Worm (Caenorhabditis elegans) whole organism, young adult: ENCODE results near the gene srxa-10.

ENCODE experiments used
- F10E7.11 ChIP-seq: sonication (generic microtip); optimal IDR thresholded peaks from 2 replicates; lab custom pipeline; 2017; ENCODE audit warnings: mild to moderate bottlenecking, missing genetic modification characterization, moderate library complexity, missing compliant biosample characterization
- F22D6.2 ChIP-seq: sonication (generic microtip); optimal IDR thresholded peaks from 2 replicates; lab custom pipeline; 2016; ENCODE audit warnings: mild to moderate bottlenecking, missing genetic modification characterization, missing compliant biosample characterization
- F37B4.10 ChIP-seq: fragments of 200-800 bp; sonication (Bioruptor generic); IDR thresholded peaks from 2 replicates; pipeline ENCODE4 v1.3.6; 2022; ENCODE audit warnings: missing genetic modification characterization, missing compliant biosample characterization
- F49E8.2 ChIP-seq: sonication (generic microtip); optimal IDR thresholded peaks from 3 replicates; lab custom pipeline; 2017; ENCODE audit warnings: missing genetic modification characterization, mild to moderate bottlenecking, missing compliant biosample characterization, antibody characterized with exemption, moderate library complexity; ENCODE audit not compliant: insufficient read depth
- F52B5.7 ChIP-seq: sonication (generic microtip); optimal IDR thresholded peaks from 2 replicates; lab custom pipeline; 2016; ENCODE audit warnings: mild to moderate bottlenecking, missing genetic modification characterization, missing compliant biosample characterization
- T07F8.4 ChIP-seq: sonication (generic microtip); optimal IDR thresholded peaks from 2 replicates; lab custom pipeline; 2016; ENCODE audit warnings: mild to moderate bottlenecking, missing genetic modification characterization, moderate library complexity, missing compliant biosample characterization
- Y67H2A.10 ChIP-seq: fragments of 200-800 bp; sonication (Bioruptor generic); conservative IDR thresholded peaks from 2 replicates; pipeline ENCODE4 v1.3.6; 2022; ENCODE audit warnings: missing genetic modification reagents, missing genetic modification characterization, missing compliant biosample characterization
- akir-1 ChIP-seq: fragments of 200-800 bp; sonication (Bioruptor generic); optimal IDR thresholded peaks from 2 replicates; lab custom pipeline; 2018; ENCODE audit warnings: mild to moderate bottlenecking, missing genetic modification characterization, moderate library complexity, missing compliant biosample characterization
- aptf-3 ChIP-seq: fragments of 200-800 bp; sonication (Bioruptor generic); IDR thresholded peaks from 2 replicates; pipeline ENCODE4 v1.3.6; 2022; ENCODE audit warnings: missing genetic modification characterization, missing compliant biosample characterization
- atf-7 ChIP-seq: sonication (generic microtip); optimal IDR thresholded peaks from 2 replicates; lab custom pipeline; 2017; ENCODE audit warnings: mild to moderate bottlenecking, missing genetic modification characterization, missing compliant biosample characterization
- attf-5 ChIP-seq: fragments of 200-800 bp; sonication (Bioruptor generic); optimal IDR thresholded peaks from 2 replicates; lab custom pipeline; 2018; ENCODE audit warnings: mild to moderate bottlenecking, missing genetic modification characterization, missing compliant biosample characterization
- bed-2 ChIP-seq: fragments of 200-800 bp; sonication (Bioruptor generic); IDR thresholded peaks from 2 replicates; pipeline ENCODE4 v1.3.6; 2022; ENCODE audit warnings: missing genetic modification reagents, missing genetic modification characterization, missing compliant biosample characterization
- cebp-1 ChIP-seq, 2 experiments: fragments of 200-800 bp in 1 of 2; sonication (Bioruptor generic) in 1 of 2; sonication (generic microtip) in 1 of 2; IDR thresholded peaks in 1 of 2; optimal IDR thresholded peaks in 1 of 2; 2 replicates each; pipeline versions ENCODE4 v1.3.6 to Lab custom; 2017 to 2022; ENCODE audit warnings: missing compliant biosample characterization in 2 of 2, missing genetic modification characterization in 2 of 2, mild to moderate bottlenecking in 1 of 2, missing genetic modification reagents in 1 of 2, moderate library complexity in 1 of 2
- cebp-2 ChIP-seq: fragments of 200-800 bp; sonication (Bioruptor generic); IDR thresholded peaks from 2 replicates; pipeline ENCODE4 v1.3.6; 2022; ENCODE audit warnings: missing genetic modification characterization, missing compliant biosample characterization
- ceh-58 ChIP-seq: fragments of 200-800 bp; sonication (Bioruptor generic); IDR thresholded peaks from 2 replicates; pipeline ENCODE4 v1.3.6; 2022; ENCODE audit warnings: missing genetic modification characterization, missing compliant biosample characterization
- ceh-91 ChIP-seq: fragments of 200-800 bp; sonication (Bioruptor generic); IDR thresholded peaks from 2 replicates; pipeline ENCODE4 v1.3.6; 2022; ENCODE audit warnings: missing genetic modification reagents, missing genetic modification characterization, missing compliant biosample characterization
- chd-7 ChIP-seq: sonication (generic microtip); optimal IDR thresholded peaks from 2 replicates; lab custom pipeline; 2016; ENCODE audit warnings: mild to moderate bottlenecking, missing genetic modification characterization, moderate library complexity, missing compliant biosample characterization
- dpl-1 ChIP-seq: fragments of 150-350 bp; optimal IDR thresholded peaks from 2 replicates; lab custom pipeline; 2014; ENCODE audit warnings: missing biosample characterization, missing genetic modification reagents, missing genetic modification characterization
- egl-18 ChIP-seq: fragments of 200-800 bp; sonication (Bioruptor generic); IDR thresholded peaks from 2 replicates; pipeline ENCODE4 v1.3.6; 2022; ENCODE audit warnings: missing genetic modification reagents, missing genetic modification characterization, missing compliant biosample characterization
- fkh-3 ChIP-seq: sonication (generic microtip); optimal IDR thresholded peaks from 2 replicates; lab custom pipeline; 2016; ENCODE audit warnings: mild to moderate bottlenecking, missing genetic modification characterization, missing compliant biosample characterization
- gei-17 ChIP-seq: fragments of 200-800 bp; sonication (Bioruptor generic); optimal IDR thresholded peaks from 2 replicates; lab custom pipeline; 2018; ENCODE audit warnings: mild to moderate bottlenecking, missing genetic modification characterization, missing compliant biosample characterization
- hlh-12 ChIP-seq: sonication (generic microtip); optimal IDR thresholded peaks from 2 replicates; lab custom pipeline; 2016; ENCODE audit warnings: missing genetic modification characterization, missing compliant biosample characterization
- hlh-26 ChIP-seq: fragments of 200-800 bp; sonication (Bioruptor generic); conservative IDR thresholded peaks from 2 replicates; pipeline ENCODE4 v1.3.6; 2022; ENCODE audit warnings: missing genetic modification reagents, missing genetic modification characterization, missing compliant biosample characterization
- lag-1 ChIP-seq: fragments of 200-800 bp; sonication (Bioruptor generic); IDR thresholded peaks from 2 replicates; pipeline ENCODE4 v1.3.6; 2022; ENCODE audit warnings: missing genetic modification reagents, missing genetic modification characterization, missing compliant biosample characterization
- lin-40 ChIP-seq: sonication (generic microtip); optimal IDR thresholded peaks from 2 replicates; lab custom pipeline; 2016; ENCODE audit warnings: missing genetic modification characterization, mild to moderate bottlenecking, missing compliant biosample characterization, missing genotype, missing genetic modification reagents
- lsl-1 ChIP-seq: fragments of 200-800 bp; sonication (Bioruptor generic); optimal IDR thresholded peaks from 2 replicates; lab custom pipeline; 2018; ENCODE audit warnings: mild to moderate bottlenecking, missing genetic modification characterization, moderate library complexity, missing compliant biosample characterization
- lsy-27 ChIP-seq: sonication (generic microtip); optimal IDR thresholded peaks from 2 replicates; lab custom pipeline; 2017; ENCODE audit warnings: missing genetic modification characterization, mild to moderate bottlenecking, missing compliant biosample characterization, antibody characterized with exemption, missing genotype, borderline replicate concordance; ENCODE audit not compliant: insufficient read depth
- madf-3 ChIP-seq: fragments of 200-800 bp; sonication (Bioruptor generic); IDR thresholded peaks from 2 replicates; pipeline ENCODE4 v1.3.6; 2022; ENCODE audit warnings: missing genetic modification reagents, missing genetic modification characterization, missing compliant biosample characterization
- madf-6 ChIP-seq: fragments of 200-800 bp; sonication (Bioruptor generic); IDR thresholded peaks from 2 replicates; pipeline ENCODE4 v1.3.6; 2022; ENCODE audit warnings: missing genetic modification reagents, missing genetic modification characterization, missing compliant biosample characterization
- madf-8 ChIP-seq: fragments of 200-800 bp; sonication (Bioruptor generic); conservative IDR thresholded peaks from 2 replicates; pipeline ENCODE4 v1.3.6; 2022; ENCODE audit warnings: missing genetic modification reagents, missing genetic modification characterization, missing compliant biosample characterization
- mxl-1 ChIP-seq: sonication (generic microtip); optimal IDR thresholded peaks from 2 replicates; lab custom pipeline; 2016; ENCODE audit warnings: missing genetic modification characterization, missing compliant biosample characterization
- nhr-179 ChIP-seq: sonication (generic microtip); optimal IDR thresholded peaks from 2 replicates; lab custom pipeline; 2016; ENCODE audit warnings: mild to moderate bottlenecking, missing genetic modification characterization, missing compliant biosample characterization
- nhr-27 ChIP-seq: fragments of 200-800 bp; sonication (Bioruptor generic); optimal IDR thresholded peaks from 2 replicates; lab custom pipeline; 2018; ENCODE audit warnings: mild to moderate bottlenecking, missing genetic modification characterization, moderate library complexity, missing compliant biosample characterization
- nhr-90 ChIP-seq: sonication (generic microtip); optimal IDR thresholded peaks from 2 replicates; lab custom pipeline; 2016; ENCODE audit warnings: missing genotype, mild to moderate bottlenecking, missing genetic modification characterization, missing compliant biosample characterization
- rec-8 ChIP-seq, 2 experiments: sonication (generic microtip); optimal IDR thresholded peaks; 2 replicates each; lab custom pipeline; 2016; ENCODE audit warnings: mild to moderate bottlenecking in 2 of 2, missing genetic modification characterization in 2 of 2, missing genetic modification reagents in 2 of 2, missing genotype in 2 of 2, missing biosample characterization in 1 of 2, missing compliant biosample characterization in 1 of 2, moderate library complexity in 1 of 2
- sdz-38 ChIP-seq: sonication (generic microtip); optimal IDR thresholded peaks from 2 replicates; lab custom pipeline; 2016; ENCODE audit warnings: missing genotype, missing genetic modification characterization, missing compliant biosample characterization
- sea-2 ChIP-seq: fragments of 200-800 bp; sonication (Bioruptor generic); IDR thresholded peaks from 2 replicates; pipeline ENCODE4 v1.3.6; 2022; ENCODE audit warnings: missing genetic modification characterization, missing compliant biosample characterization
- snpc-4 ChIP-seq, 5 experiments: fragments of 150-350 bp in 1 of 5; sonication (generic microtip) in 4 of 5; optimal IDR thresholded peaks; 2 replicates each; lab custom pipeline; 2014 to 2018; ENCODE audit warnings: missing genetic modification characterization in 5 of 5, missing biosample characterization in 3 of 5, antibody characterized with exemption in 2 of 5, mild to moderate bottlenecking in 2 of 5, missing compliant biosample characterization in 2 of 5, missing genotype in 2 of 5, moderate library complexity in 2 of 5, missing genetic modification reagents in 1 of 5
- unc-130 ChIP-seq: sonication (generic microtip); optimal IDR thresholded peaks from 2 replicates; lab custom pipeline; 2016; ENCODE audit warnings: missing genetic modification reagents, missing genetic modification characterization, missing compliant biosample characterization
- ztf-18 ChIP-seq: sonication (generic microtip); optimal IDR thresholded peaks from 2 replicates; lab custom pipeline; 2016; ENCODE audit warnings: missing genotype, mild to moderate bottlenecking, missing genetic modification characterization, missing compliant biosample characterization
- ztf-22 ChIP-seq: fragments of 200-800 bp; sonication (Bioruptor generic); optimal IDR thresholded peaks from 2 replicates; lab custom pipeline; 2018; ENCODE audit warnings: mild to moderate bottlenecking, missing genetic modification characterization, moderate library complexity, missing compliant biosample characterization
- ztf-26 ChIP-seq: sonication (generic microtip); optimal IDR thresholded peaks from 2 replicates; lab custom pipeline; 2017; ENCODE audit warnings: missing genetic modification characterization, missing compliant biosample characterization
- ztf-28 ChIP-seq: fragments of 200-800 bp; sonication (Bioruptor generic); IDR thresholded peaks from 2 replicates; pipeline ENCODE4 v1.3.6; 2022; ENCODE audit warnings: missing genetic modification reagents, missing genetic modification characterization, missing compliant biosample characterization
- ztf-3 ChIP-seq: fragments of 200-800 bp; sonication (Bioruptor generic); optimal IDR thresholded peaks from 2 replicates; lab custom pipeline; 2018; ENCODE audit warnings: mild to moderate bottlenecking, missing genetic modification characterization, missing compliant biosample characterization

The srxa-10 gene

ce11 chrIII:9783133-9783590, 13.2 kb downstream of the srxa-10 start (continued):
- no peak for TF ChIP-seq ztf-18 (tag; lab: Kevin White, UChicago)
- TF ChIP-seq gei-17 (GFP tag; lab: Kevin White, UChicago): peak; percentile 3
- no peak for TF ChIP-seq bed-2
- peak; percentile 42 for TF ChIP-seq madf-6
- peak; percentile 21 for TF ChIP-seq attf-5 (GFP tag; lab: Kevin White, UChicago)
- no peak for TF ChIP-seq chd-7
- no peak for TF ChIP-seq cebp-1 (GFP tag; IDR thresholded peaks at IDR 0.05; lab: Robert Waterston, UW)
- TF ChIP-seq cebp-1 (tag; optimal IDR thresholded peaks at IDR 0.05; lab: Kevin White, UChicago): peak; percentile 29
- no peak for TF ChIP-seq hlh-12 (tag; lab: Kevin White, UChicago)
- TF ChIP-seq ztf-26 (tag; lab: Kevin White, UChicago): no peak
- TF ChIP-seq ceh-58 (GFP tag; lab: Robert Waterston, UW): 0 out of 2 replicates have a peak, but pooled peaks have one; percentile 60
- TF ChIP-seq snpc-4 (GFP tag; optimal IDR thresholded peaks at IDR 0.05; lab: Kevin White, UChicago): no peak
- TF ChIP-seq snpc-4 (tag; optimal IDR thresholded peaks at IDR 0.05; lab: Kevin White, UChicago): peak in 1 of 4 experiments; percentile 2
- peak; percentile 38 for TF ChIP-seq lin-40
- peak; percentile 24 for TF ChIP-seq F49E8.2 (tag; lab: Kevin White, UChicago)
- TF ChIP-seq cebp-2 (GFP tag; lab: Robert Waterston, UW): 0 out of 2 replicates have a peak, but pooled peaks have one; percentile 36

- TF ChIP-seq rec-8 (tag; optimal IDR thresholded peaks at IDR 0.05; lab: Kevin White, UChicago) (peak in 1 of 2 experiments; percentile 19), F52B5.7 (tag; lab: Kevin White, UChicago) (no peak), nhr-179 (no peak)
These were observed 13.8 kb downstream of the srxa-10 start, which contains the start of gene R10E11.6 for ce11 chrIII:9782483-9783081. Gene R10E11.6, plus strand, starts transcription at chrIII:9783006.

- TF ChIP-seq Y67H2A.10 (no peak), F37B4.10 (GFP tag; lab: Robert Waterston, UW) (no peak), madf-8 (GFP tag; lab: Robert Waterston, UW) (no peak), ceh-91 (GFP tag; lab: Robert Waterston, UW) (no peak), nhr-90 (peak; percentile 43), atf-7 (peak; percentile 40), akir-1 (peak; percentile 30), nhr-27 (no peak), egl-18 (no peak), fkh-3 (no peak), ztf-3 (no peak), F10E7.11 (no peak), ztf-22 (GFP tag; lab: Kevin White, UChicago) (no peak), snpc-4 (GFP tag; optimal IDR thresholded peaks at IDR 0.05; lab: Kevin White, UChicago) (no peak), snpc-4 (tag; optimal IDR thresholded peaks at IDR 0.05; lab: Kevin White, UChicago) (peak in 1 of 4 experiments; percentile 29), ztf-28 (GFP tag; lab: Robert Waterston, UW) (no peak), lsl-1 (GFP tag; lab: Kevin White, UChicago) (no peak), madf-3 (GFP tag; lab: Robert Waterston, UW) (0 out of 2 replicates have a peak, but pooled peaks have one; percentile 64), aptf-3 (GFP tag; lab: Robert Waterston, UW) (no peak), lsy-27 (no peak), unc-130 (no peak), lag-1 (no peak), sea-2 (GFP tag; lab: Robert Waterston, UW) (no peak), hlh-26 (GFP tag; lab: Robert Waterston, UW) (no peak), F22D6.2 (tag; lab: Kevin White, UChicago) (no peak), dpl-1 (GFP tag; lab: Kevin White, UChicago) (no peak), sdz-38 (tag; lab: Kevin White, UChicago) (no peak), T07F8.4 (tag; lab: Kevin White, UChicago) (no peak), mxl-1 (no peak)
These were observed 14.3 kb downstream of the srxa-10 start, which contains the start of gene vha-2 for ce11 chrIII:9782011-9782436. Gene vha-2, plus strand, starts transcription at chrIII:9782164.
